Fruit fly (Drosophila melanogaster) whole organism, embryonic: ENCODE data around the gene CG5968.
A peak's percentile ranks its signal among the peaks of the same experiment; 100 is the strongest.

Source experiments
- Aef1 ChIP-seq: fragments of 200-800 bp; sonication (Bioruptor generic); IDR thresholded peaks from 3 replicates; pipeline ENCODE4 v1.3.6; 2022; ENCODE audit warnings: missing biosample characterization, missing genetic modification characterization
- Atf6 ChIP-seq: fragments of 200-800 bp; sonication (Bioruptor generic); IDR thresholded peaks from 2 replicates; pipeline ENCODE4 v1.3.6; 2022; ENCODE audit warnings: missing biosample characterization, missing genetic modification characterization
- CG10321 ChIP-seq: fragments of 200-800 bp; sonication (Bioruptor generic); IDR thresholded peaks from 2 replicates; pipeline ENCODE4 v1.3.6; 2022; ENCODE audit warnings: missing biosample characterization, missing genetic modification characterization
- CG11560 ChIP-seq: fragments of 200-800 bp; sonication (Bioruptor generic); IDR thresholded peaks from 3 replicates; pipeline ENCODE4 v1.3.6; 2022; ENCODE audit warnings: missing biosample characterization, missing genetic modification characterization
- CG11695 ChIP-seq: fragments of 200-800 bp; sonication (Bioruptor generic); IDR thresholded peaks from 3 replicates; pipeline ENCODE4 v1.3.6; 2022; ENCODE audit warnings: missing biosample characterization, missing genetic modification characterization
- CG11696 ChIP-seq: fragments of 200-800 bp; sonication (Bioruptor generic); IDR thresholded peaks from 2 replicates; pipeline ENCODE4 v1.3.6; 2022; ENCODE audit warnings: missing biosample characterization, missing genetic modification characterization
- CG1233 ChIP-seq: fragments of 200-800 bp; sonication (Bioruptor generic); optimal IDR thresholded peaks from 4 replicates; lab custom pipeline; 2018; ENCODE audit warnings: missing biosample characterization, mild to moderate bottlenecking, missing genetic modification characterization
- CG13123 ChIP-seq: fragments of 200-800 bp; sonication (Bioruptor generic); optimal IDR thresholded peaks from 2 replicates; lab custom pipeline; 2016; ENCODE audit warnings: missing biosample characterization, missing genetic modification characterization
- CG14050 ChIP-seq: fragments of 200-800 bp; sonication (Bioruptor generic); IDR thresholded peaks from 3 replicates; pipeline ENCODE4 v1.3.6; 2022; ENCODE audit warnings: missing biosample characterization, missing genetic modification characterization
- CG14667 ChIP-seq: fragments of 200-800 bp; sonication (Bioruptor generic); IDR thresholded peaks from 2 replicates; pipeline ENCODE4 v1.3.6; 2022; ENCODE audit warnings: missing biosample characterization, missing genetic modification characterization
- CG16779 ChIP-seq: fragments of 200-800 bp; sonication (Bioruptor generic); IDR thresholded peaks from 2 replicates; pipeline ENCODE4 v1.3.6; 2022; ENCODE audit warnings: missing biosample characterization, missing genetic modification characterization
- CG17385 ChIP-seq: fragments of 200-800 bp; sonication (Bioruptor generic); optimal IDR thresholded peaks from 3 replicates; lab custom pipeline; 2018; ENCODE audit warnings: missing biosample characterization, mild to moderate bottlenecking, missing genetic modification characterization
- CG17829 ChIP-seq: fragments of 200-800 bp; optimal IDR thresholded peaks from 2 replicates; lab custom pipeline; 2019; ENCODE audit warnings: missing biosample characterization, mild to moderate bottlenecking, missing genetic modification characterization, moderate library complexity
- CG17912 ChIP-seq: fragments of 200-800 bp; sonication (Bioruptor generic); optimal IDR thresholded peaks from 2 replicates; lab custom pipeline; 2018; ENCODE audit warnings: missing biosample characterization, mild to moderate bottlenecking, missing genetic modification characterization
- CG2199 ChIP-seq: fragments of 200-800 bp; sonication (Bioruptor generic); IDR thresholded peaks from 3 replicates; pipeline ENCODE4 v1.3.6; 2022; ENCODE audit warnings: missing biosample characterization, missing genetic modification characterization
- CG31365 ChIP-seq: fragments of 200-800 bp; sonication (Bioruptor generic); optimal IDR thresholded peaks from 2 replicates; lab custom pipeline; 2018; ENCODE audit warnings: missing biosample characterization, mild to moderate bottlenecking, missing genetic modification characterization
- CG31441 ChIP-seq: fragments of 200-800 bp; sonication (Bioruptor generic); IDR thresholded peaks from 2 replicates; pipeline ENCODE4 v1.3.6; 2022; ENCODE audit warnings: missing biosample characterization, missing genetic modification characterization
- CG42726 ChIP-seq: fragments of 200-800 bp; sonication (Bioruptor generic); IDR thresholded peaks from 2 replicates; pipeline ENCODE4 v1.3.6; 2022; ENCODE audit warnings: missing biosample characterization, missing genetic modification characterization; ENCODE audit not compliant: partially characterized antibody
- CG4360 ChIP-seq: fragments of 200-800 bp; sonication (Bioruptor generic); IDR thresholded peaks from 2 replicates; pipeline ENCODE4 v1.3.6; 2022; ENCODE audit warnings: missing biosample characterization, missing genetic modification characterization
- CG7372 ChIP-seq: fragments of 200-800 bp; sonication (Bioruptor generic); IDR thresholded peaks from 2 replicates; pipeline ENCODE4 v1.3.6; 2022; ENCODE audit warnings: missing biosample characterization, missing genetic modification characterization
- CG8478 ChIP-seq: fragments of >200 bp; optimal IDR thresholded peaks from 2 replicates; lab custom pipeline; 2018
- CG9609 ChIP-seq: fragments of 200-800 bp; sonication (Bioruptor generic); optimal IDR thresholded peaks from 3 replicates; lab custom pipeline; 2016; ENCODE audit warnings: missing biosample characterization, missing genetic modification characterization
- Dref ChIP-seq: fragments of 200-800 bp; sonication (Bioruptor generic); IDR thresholded peaks from 2 replicates; pipeline ENCODE4 v1.3.6; 2022; ENCODE audit warnings: missing biosample characterization, missing genetic modification characterization
- ERR ChIP-seq: fragments of 200-800 bp; sonication (Bioruptor generic); optimal IDR thresholded peaks from 2 replicates; lab custom pipeline; 2016; ENCODE audit warnings: missing biosample characterization, missing genetic modification characterization
- Elba2 ChIP-seq: fragments of 200-800 bp; sonication (Bioruptor generic); optimal IDR thresholded peaks from 3 replicates; lab custom pipeline; 2016; ENCODE audit warnings: missing biosample characterization, missing genetic modification characterization
- Ets97D ChIP-seq: fragments of 200-800 bp; sonication (Bioruptor generic); optimal IDR thresholded peaks from 3 replicates; lab custom pipeline; 2016; ENCODE audit warnings: missing biosample characterization, missing genetic modification characterization
- H15 ChIP-seq: fragments of 200-800 bp; sonication (Bioruptor generic); IDR thresholded peaks from 3 replicates; pipeline ENCODE4 v1.3.6; 2022; ENCODE audit warnings: missing biosample characterization, missing genetic modification characterization
- Hmx ChIP-seq: fragments of 200-800 bp; sonication (Bioruptor generic); optimal IDR thresholded peaks from 2 replicates; lab custom pipeline; 2016; ENCODE audit warnings: missing biosample characterization, missing genetic modification characterization
- Jarid2 ChIP-seq: fragments of 200-800 bp; sonication (Bioruptor generic); optimal IDR thresholded peaks from 3 replicates; lab custom pipeline; 2017; ENCODE audit warnings: mild to moderate bottlenecking, missing biosample characterization, missing genetic modification reagents, missing genetic modification characterization
- Lpt ChIP-seq: fragments of >200 bp; optimal IDR thresholded peaks from 2 replicates; lab custom pipeline; 2018; ENCODE audit warnings: missing biosample characterization, missing genetic modification characterization
- MESR4 ChIP-seq: fragments of 200-800 bp; sonication (Bioruptor generic); optimal IDR thresholded peaks from 2 replicates; lab custom pipeline; 2018; ENCODE audit warnings: missing biosample characterization, mild to moderate bottlenecking, missing genetic modification characterization, moderate library complexity
- Mad ChIP-seq: fragments of 200-800 bp; sonication (Bioruptor generic); optimal IDR thresholded peaks from 2 replicates; lab custom pipeline; 2016; ENCODE audit warnings: missing biosample characterization, missing genetic modification characterization
- Nf-YA ChIP-seq: fragments of 200-800 bp; sonication (Bioruptor generic); IDR thresholded peaks from 2 replicates; pipeline ENCODE4 v1.3.6; 2022; ENCODE audit warnings: missing biosample characterization, missing genetic modification characterization
- Nf-YC ChIP-seq: fragments of 200-800 bp; optimal IDR thresholded peaks from 3 replicates; lab custom pipeline; 2019; ENCODE audit warnings: missing biosample characterization, mild to moderate bottlenecking, missing genetic modification characterization, moderate library complexity
- Rfx ChIP-seq: fragments of 200-800 bp; sonication (Bioruptor generic); IDR thresholded peaks from 2 replicates; pipeline ENCODE4 v1.3.6; 2022; ENCODE audit warnings: missing biosample characterization, missing genetic modification characterization
- cas ChIP-seq: fragments of 200-800 bp; sonication (Bioruptor generic); IDR thresholded peaks from 2 replicates; pipeline ENCODE4 v1.3.6; 2022; ENCODE audit warnings: missing biosample characterization, missing genetic modification characterization
- crol ChIP-seq: fragments of 200-800 bp; sonication (Bioruptor generic); IDR thresholded peaks from 2 replicates; pipeline ENCODE4 v1.3.6; 2022; ENCODE audit warnings: missing biosample characterization, missing genetic modification characterization
- crp ChIP-seq, 2 experiments: fragments of 200-800 bp; sonication (Bioruptor generic); optimal IDR thresholded peaks; 2 replicates in 1 of 2; 3 replicates in 1 of 2; lab custom pipeline; 2017; ENCODE audit warnings: missing biosample characterization in 2 of 2, missing genetic modification characterization in 2 of 2, mild to moderate bottlenecking in 1 of 2, moderate library complexity in 1 of 2
- cwo ChIP-seq: fragments of 200-800 bp; sonication (Bioruptor generic); optimal IDR thresholded peaks from 3 replicates; lab custom pipeline; 2017; ENCODE audit warnings: missing biosample characterization, missing genetic modification characterization, mild to moderate bottlenecking, moderate library complexity, missing genetic modification reagents
- ewg ChIP-seq: fragments of 200-800 bp; sonication (Bioruptor generic); optimal IDR thresholded peaks from 3 replicates; lab custom pipeline; 2017; ENCODE audit warnings: mild to moderate bottlenecking, missing biosample characterization, missing genetic modification reagents, missing genetic modification characterization
- grau ChIP-seq: fragments of 200-800 bp; optimal IDR thresholded peaks from 3 replicates; lab custom pipeline; 2019; ENCODE audit warnings: missing biosample characterization, mild to moderate bottlenecking, missing genetic modification characterization, moderate library complexity
- grn ChIP-seq: fragments of 200-800 bp; sonication (Bioruptor generic); optimal IDR thresholded peaks from 3 replicates; lab custom pipeline; 2017; ENCODE audit warnings: missing biosample characterization, missing genetic modification characterization
- hkb ChIP-seq, 2 experiments: fragments of 200-800 bp in 1 of 2; fragments of >200 bp in 1 of 2; sonication (Bioruptor generic) in 1 of 2; IDR thresholded peaks in 1 of 2; optimal IDR thresholded peaks in 1 of 2; 2 replicates each; pipeline versions ENCODE4 v1.3.6 to Lab custom; 2017 to 2022; ENCODE audit warnings: missing biosample characterization in 1 of 2, missing genetic modification characterization in 1 of 2
- insv ChIP-seq, 2 experiments: fragments of 200-800 bp; sonication (Bioruptor generic); optimal IDR thresholded peaks; 3 replicates each; lab custom pipeline; 2016 to 2018; ENCODE audit warnings: missing biosample characterization in 2 of 2, missing genetic modification characterization in 2 of 2
- lbe ChIP-seq: fragments of 200-800 bp; sonication (Bioruptor generic); optimal IDR thresholded peaks from 2 replicates; lab custom pipeline; 2016; ENCODE audit warnings: missing biosample characterization, mild to moderate bottlenecking, missing genetic modification characterization
- otp ChIP-seq: fragments of 200-800 bp; sonication (Bioruptor generic); IDR thresholded peaks from 3 replicates; pipeline ENCODE4, ENCODE4 v1.3.6; 2022; ENCODE audit warnings: missing biosample characterization, missing genetic modification characterization
- pho ChIP-seq: fragments of 200-800 bp; sonication (Bioruptor generic); optimal IDR thresholded peaks from 2 replicates; lab custom pipeline; 2016; ENCODE audit warnings: missing biosample characterization, missing genetic modification characterization
- repo ChIP-seq: fragments of 200-800 bp; sonication (Bioruptor generic); optimal IDR thresholded peaks from 2 replicates; lab custom pipeline; 2016; ENCODE audit warnings: missing biosample characterization, missing genetic modification characterization
- slou ChIP-seq: fragments of 200-800 bp; sonication (Bioruptor generic); optimal IDR thresholded peaks from 3 replicates; lab custom pipeline; 2016; ENCODE audit warnings: missing biosample characterization, missing genetic modification characterization
- so ChIP-seq: fragments of 200-800 bp; sonication (Bioruptor generic); IDR thresholded peaks from 3 replicates; pipeline ENCODE4 v1.3.6; 2022; ENCODE audit warnings: missing biosample characterization, missing genetic modification characterization
- yki ChIP-seq: fragments of >200 bp; optimal IDR thresholded peaks from 3 replicates; lab custom pipeline; 2018

The CG5968 gene

DNA sequence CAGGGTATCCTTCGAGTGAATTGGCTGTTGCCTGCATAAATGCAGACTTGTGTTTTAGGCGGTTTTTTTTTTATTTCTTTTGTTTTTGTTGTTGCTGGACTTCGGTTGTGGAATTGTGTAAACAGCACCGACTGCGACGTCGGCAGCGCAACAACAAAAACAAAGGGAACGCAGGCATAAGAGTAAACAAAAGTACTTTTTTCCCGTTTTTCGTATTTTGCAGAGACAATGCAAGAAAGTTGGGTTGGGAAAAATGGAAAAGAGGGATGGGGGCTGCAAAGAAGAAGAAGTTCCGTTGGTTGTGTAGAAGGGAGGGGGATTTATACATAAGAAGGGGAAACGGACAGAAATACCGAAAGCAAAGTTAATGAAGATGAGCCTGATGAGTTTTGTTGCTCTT, 13.3 kb downstream of the CG5968 start (continued):
- TF ChIP-seq grn: no peak
- no peak for TF ChIP-seq grau (tag; lab: Kevin White, UChicago)
- TF ChIP-seq CG1233 (GFP tag; lab: Kevin White, UChicago): no peak
- TF ChIP-seq Nf-YA (GFP tag; lab: Robert Waterston, UW): no peak
- no peak for TF ChIP-seq slou (GFP tag; lab: Kevin White, UChicago)
- no peak for TF ChIP-seq Dref (GFP tag; lab: Robert Waterston, UW)
- TF ChIP-seq hkb (optimal IDR thresholded peaks at IDR 0.05; lab: Kevin White, UChicago): no peak
- 0 out of 2 replicates have a peak, but pooled peaks have one; percentile 5 for TF ChIP-seq hkb (GFP tag; IDR thresholded peaks at IDR 0.05; lab: Robert Waterston, UW)
- no peak for TF ChIP-seq CG8478 (lab: Kevin White, UChicago)
- TF ChIP-seq so (GFP tag; lab: Robert Waterston, UW): 0 out of 3 replicates have a peak, but pooled peaks have one; percentile 37
- peak; percentile 30 for TF ChIP-seq lbe (GFP tag; lab: Kevin White, UChicago)
- no peak for TF ChIP-seq ewg (GFP tag; lab: Kevin White, UChicago)
- peak; percentile 57 for TF ChIP-seq crol (GFP tag; lab: Robert Waterston, UW)
- TF ChIP-seq CG13123 (GFP tag; lab: Kevin White, UChicago): no peak
- TF ChIP-seq CG9609 (GFP tag; lab: Kevin White, UChicago): no peak
- TF ChIP-seq CG14050 (GFP tag; lab: Robert Waterston, UW): no peak
- 0 out of 3 replicates have a peak, but pooled peaks have one; percentile 63 for TF ChIP-seq CG2199
- no peak for TF ChIP-seq Mad (GFP tag; lab: Kevin White, UChicago)
- 0 out of 2 replicates have a peak, but pooled peaks have one; percentile 9 for TF ChIP-seq Rfx (GFP tag; lab: Robert Waterston, UW)
- TF ChIP-seq CG14667 (GFP tag; lab: Robert Waterston, UW): no peak
- TF ChIP-seq Jarid2 (GFP tag; lab: Kevin White, UChicago): peak; percentile 21
- peak; percentile 80 for TF ChIP-seq CG4360 (GFP tag; lab: Robert Waterston, UW)
- peak; percentile 60 for TF ChIP-seq CG17385 (GFP tag; lab: Kevin White, UChicago)
- TF ChIP-seq yki (lab: Kevin White, UChicago): no peak
- no peak for TF ChIP-seq CG31441

DNA sequence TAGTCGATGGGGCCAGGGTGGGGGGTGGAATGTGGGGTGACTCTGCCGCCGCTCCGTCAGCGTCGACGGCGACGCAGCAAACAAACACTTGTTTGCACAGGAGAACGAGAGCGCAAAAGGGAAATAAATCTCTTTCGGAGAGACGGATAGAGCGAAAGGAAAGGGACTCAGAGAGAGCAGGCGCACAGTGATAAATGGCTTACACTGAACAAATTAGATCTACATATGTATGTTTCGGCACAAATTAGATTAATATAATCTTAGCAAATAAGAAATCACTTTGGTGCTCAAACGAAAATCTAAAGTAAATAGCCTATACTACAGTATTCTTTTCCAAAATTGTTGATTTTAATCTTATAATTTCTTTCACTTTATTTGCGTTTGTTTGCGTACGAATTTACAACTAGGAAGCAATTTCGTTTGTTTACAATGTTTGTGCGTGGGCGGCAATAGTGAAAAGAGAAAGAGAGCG, 14.1 kb downstream of the CG5968 start:
- TF ChIP-seq CG11560 (tag; lab: Robert Waterston, UW) (peak; percentile 58; the same call in 1 of the 3 replicates), crp (GFP tag; optimal IDR thresholded peaks at IDR 0.05; lab: Kevin White, UChicago) (peak in 1 of 2 experiments; percentile 48), CG11695 (GFP tag; lab: Robert Waterston, UW) (peak; percentile 95), Hmx (GFP tag; lab: Kevin White, UChicago) (peak; percentile 75), pho (GFP tag; lab: Kevin White, UChicago) (peak; percentile 85), cas (GFP tag; lab: Robert Waterston, UW) (peak; percentile 78; the same call in 1 of the 2 replicates), CG42726 (GFP tag; lab: Robert Waterston, UW) (no peak), Nf-YC (peak; percentile 59), CG11696 (GFP tag; lab: Robert Waterston, UW) (peak; percentile 87), Dref (GFP tag; lab: Robert Waterston, UW) (no peak), Elba2 (GFP tag; lab: Kevin White, UChicago) (peak; percentile 68), grn (peak; percentile 62), CG17829 (tag; lab: Kevin White, UChicago) (peak; percentile 95), insv (GFP tag; optimal IDR thresholded peaks at IDR 0.05; lab: Kevin White, UChicago) (peak in 1 of 2 experiments; percentile 21), Aef1 (GFP tag; lab: Robert Waterston, UW) (peak; percentile 91), CG31365 (peak; percentile 74), otp (peak; percentile 94), CG7372 (GFP tag; lab: Robert Waterston, UW) (peak; percentile 86), ERR (GFP tag; lab: Kevin White, UChicago) (peak; percentile 83), H15 (peak; percentile 93), Lpt (no peak), repo (GFP tag; lab: Kevin White, UChicago) (peak; percentile 79), CG10321 (GFP tag; lab: Robert Waterston, UW) (peak; percentile 42; the same call in 1 of the 2 replicates), CG16779 (GFP tag; lab: Robert Waterston, UW) (peak; percentile 86), CG17912 (GFP tag; lab: Kevin White, UChicago) (no peak), Atf6 (peak; percentile 95), Ets97D (GFP tag; lab: Kevin White, UChicago) (no peak), cwo (peak; percentile 79), MESR4 (GFP tag; lab: Kevin White, UChicago) (peak; percentile 31)
